Fruit fly (Drosophila melanogaster): ENCODE measurements around the gene pins.
A peak's percentile ranks its signal among the peaks of the same experiment; 100 is the strongest.

Gene pins

DNA sequence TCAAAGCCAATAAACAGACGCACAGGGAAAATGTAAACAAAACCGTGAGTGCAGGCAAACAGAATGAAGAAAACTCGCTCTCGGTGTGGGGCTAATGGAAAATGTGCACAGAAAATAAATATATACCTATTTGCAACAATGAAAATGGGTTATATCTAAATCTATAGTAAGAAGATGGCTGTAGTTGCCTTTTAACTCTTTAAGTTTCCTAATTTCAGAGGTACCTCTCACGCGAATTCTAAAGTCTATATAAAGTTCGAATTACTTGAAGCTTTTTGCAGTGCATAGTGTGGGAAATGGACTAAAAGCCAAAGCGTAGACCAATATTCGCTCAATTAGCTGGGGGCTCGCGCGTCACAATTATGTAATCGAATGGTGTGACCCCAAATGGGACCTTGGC, 27.7 kb upstream of the pins start (continued):
- peak; percentile 72 for TF ChIP-seq bab2 (GFP tag; optimal IDR thresholded peaks at IDR 0.05)
- TF ChIP-seq nmo (GFP tag; optimal IDR thresholded peaks at IDR 0.05): peak; percentile 89
- TF ChIP-seq twi (tag; optimal IDR thresholded peaks at IDR 0.05): peak; percentile 62
- TF ChIP-seq CG7745 (tag; optimal IDR thresholded peaks at IDR 0.05): peak; percentile 29
- TF ChIP-seq CG7556 (GFP tag; optimal IDR thresholded peaks at IDR 0.05): peak; percentile 77
- no peak for TF ChIP-seq hth (optimal IDR thresholded peaks at IDR 0.05)
- peak; percentile 53 for TF ChIP-seq mam (GFP tag; optimal IDR thresholded peaks at IDR 0.05)
- peak; percentile 53 for TF ChIP-seq trh (GFP tag; optimal IDR thresholded peaks at IDR 0.05)
- peak; percentile 72 for TF ChIP-seq Dad (GFP tag; optimal IDR thresholded peaks at IDR 0.05)
- peak; percentile 85 for TF ChIP-seq CG12391 (tag; optimal IDR thresholded peaks at IDR 0.05)
- TF ChIP-seq Ets97D (GFP tag; optimal IDR thresholded peaks at IDR 0.05): peak; percentile 1
- TF ChIP-seq CG1602 (GFP tag; optimal IDR thresholded peaks at IDR 0.05): peak; percentile 76
- TF ChIP-seq ind (GFP tag; optimal IDR thresholded peaks at IDR 0.05): peak; percentile 79
- TF ChIP-seq Fer2 (tag; optimal IDR thresholded peaks at IDR 0.05): peak; percentile 37
- no peak for TF ChIP-seq CG9797 (GFP tag; optimal IDR thresholded peaks at IDR 0.05)
- TF ChIP-seq CG9437 (GFP tag; optimal IDR thresholded peaks at IDR 0.05): peak; percentile 61
- TF ChIP-seq CG1603 (tag; optimal IDR thresholded peaks at IDR 0.05): peak; percentile 81
- peak; percentile 76 for TF ChIP-seq CG16863 (GFP tag; optimal IDR thresholded peaks at IDR 0.05)
- TF ChIP-seq CG4404 (GFP tag; IDR thresholded peaks at IDR 0.05): peak; percentile 56; the same call in 1 of the 2 replicates
- peak; percentile 89 for TF ChIP-seq gem (tag; optimal IDR thresholded peaks at IDR 0.05)
- TF ChIP-seq CG4617 (GFP tag; optimal IDR thresholded peaks at IDR 0.05; ENCODE audit: borderline replicate concordance): peak; percentile 32
- peak; percentile 82 for TF ChIP-seq stc (GFP tag; IDR thresholded peaks at IDR 0.05)
- peak; percentile 55 for TF ChIP-seq HLH54F (GFP tag; optimal IDR thresholded peaks at IDR 0.05)
- peak; percentile 79 for TF ChIP-seq Fer3 (tag; optimal IDR thresholded peaks at IDR 0.05)
- peak; percentile 73 for TF ChIP-seq H2.0 (GFP tag; IDR thresholded peaks at IDR 0.05)
- peak; percentile 85 for TF ChIP-seq dmrt11E (tag; optimal IDR thresholded peaks at IDR 0.05)
- peak; percentile 81 for TF ChIP-seq HHEX (GFP tag; optimal IDR thresholded peaks at IDR 0.05)
- TF ChIP-seq CG12744 (GFP tag; optimal IDR thresholded peaks at IDR 0.05): peak; percentile 55
- TF ChIP-seq CG17612 (GFP tag; IDR thresholded peaks at IDR 0.05): peak; percentile 51; the same call in 1 of the 2 replicates
- TF ChIP-seq phol (tag; optimal IDR thresholded peaks at IDR 0.05): peak; percentile 90
- no peak for TF ChIP-seq fru (optimal IDR thresholded peaks at IDR 0.05)
- peak; percentile 65 for TF ChIP-seq NFAT (GFP tag; IDR thresholded peaks at IDR 0.05)
- no peak for TF ChIP-seq mld (GFP tag; IDR thresholded peaks at IDR 0.05; ENCODE audit: partially characterized antibody)
- 0 out of 3 replicates have a peak, but pooled peaks have one; percentile 15 for TF ChIP-seq CG11560 (tag; IDR thresholded peaks at IDR 0.05)
- TF ChIP-seq toy (GFP tag; IDR thresholded peaks at IDR 0.05): 0 out of 2 replicates have a peak, but pooled peaks have one; percentile 56
- peak; percentile 81 for TF ChIP-seq pnt (GFP tag; optimal IDR thresholded peaks at IDR 0.05)
- TF ChIP-seq Sry-β (GFP tag; optimal IDR thresholded peaks at IDR 0.05): no peak
- peak; percentile 76 for TF ChIP-seq wor (GFP tag; IDR thresholded peaks at IDR 0.05)
- peak; percentile 73 for TF ChIP-seq ase (GFP tag; IDR thresholded peaks at IDR 0.05)
- peak; percentile 15 for TF ChIP-seq CG17186 (GFP tag; optimal IDR thresholded peaks at IDR 0.05)
- TF ChIP-seq crc (GFP tag; optimal IDR thresholded peaks at IDR 0.05): peak; percentile 58
- no peak for TF ChIP-seq Dref (GFP tag; IDR thresholded peaks at IDR 0.05)
- TF ChIP-seq dysf (GFP tag; IDR thresholded peaks at IDR 0.05): peak; percentile 90
- no peak for TF ChIP-seq unc-4 (GFP tag; IDR thresholded peaks at IDR 0.05; ENCODE audit: partially characterized antibody)
- peak; percentile 83 for TF ChIP-seq salm (tag; optimal IDR thresholded peaks at IDR 0.05)
- peak; percentile 69 for TF ChIP-seq chn (GFP tag; optimal IDR thresholded peaks at IDR 0.05)
- no peak for TF ChIP-seq usp (GFP tag; optimal IDR thresholded peaks at IDR 0.05)
- no peak for TF ChIP-seq CG42726 (GFP tag; IDR thresholded peaks at IDR 0.05; ENCODE audit: partially characterized antibody)
- TF ChIP-seq CG3995 (GFP tag; optimal IDR thresholded peaks at IDR 0.05): no peak
- TF ChIP-seq Gsc (GFP tag; IDR thresholded peaks at IDR 0.05): no peak; the same call in 1 of the 2 replicates
- TF ChIP-seq CG4328 (GFP tag; optimal IDR thresholded peaks at IDR 0.05): peak; percentile 31
- TF ChIP-seq rib (GFP tag; IDR thresholded peaks at IDR 0.05): peak; percentile 51; the same call in 1 of the 2 replicates

Data from whole organism, embryonic.